Worm (Caenorhabditis elegans) whole organism, young adult: ENCODE results near the gene col-10.

ENCODE experiments used
- B0035.1 ChIP-seq: sonication (generic microtip); optimal IDR thresholded peaks from 2 replicates; lab custom pipeline; 2016; ENCODE audit warnings: missing genetic modification characterization, mild to moderate bottlenecking, missing compliant biosample characterization, missing genotype, missing genetic modification reagents
- D2030.7 ChIP-seq: fragments of 200-800 bp; sonication (Bioruptor generic); IDR thresholded peaks from 2 replicates; pipeline ENCODE4 v1.3.6; 2022; ENCODE audit warnings: missing genetic modification reagents, missing genetic modification characterization, missing compliant biosample characterization
- F23B12.7 ChIP-seq: sonication (generic microtip); optimal IDR thresholded peaks from 2 replicates; lab custom pipeline; 2017; ENCODE audit warnings: missing genetic modification characterization, mild to moderate bottlenecking, missing compliant biosample characterization, antibody characterized with exemption, moderate library complexity; ENCODE audit not compliant: insufficient read depth
- F33H1.4 ChIP-seq: fragments of 200-800 bp; sonication (Bioruptor generic); IDR thresholded peaks from 2 replicates; pipeline ENCODE4 v1.3.6; 2022; ENCODE audit warnings: missing genetic modification reagents, missing genetic modification characterization, missing compliant biosample characterization
- F52B5.7 ChIP-seq: sonication (generic microtip); optimal IDR thresholded peaks from 2 replicates; lab custom pipeline; 2016; ENCODE audit warnings: mild to moderate bottlenecking, missing genetic modification characterization, missing compliant biosample characterization
- F55B11.4 ChIP-seq: sonication (generic microtip); optimal IDR thresholded peaks from 2 replicates; lab custom pipeline; 2016; ENCODE audit warnings: missing compliant biosample characterization, missing genetic modification characterization, borderline replicate concordance; ENCODE audit not compliant: insufficient read depth
- T26A5.8 ChIP-seq: sonication (generic microtip); optimal IDR thresholded peaks from 2 replicates; lab custom pipeline; 2016; ENCODE audit warnings: missing genetic modification characterization, missing compliant biosample characterization
- Y53F4B.3 ChIP-seq: fragments of 200-800 bp; sonication (Bioruptor generic); IDR thresholded peaks from 2 replicates; pipeline ENCODE4 v1.3.6; 2022; ENCODE audit warnings: missing genetic modification reagents, missing genetic modification characterization, missing compliant biosample characterization
- ZK185.1 ChIP-seq: sonication (generic microtip); optimal IDR thresholded peaks from 2 replicates; lab custom pipeline; 2016; ENCODE audit warnings: mild to moderate bottlenecking, missing genetic modification characterization, missing compliant biosample characterization; ENCODE audit not compliant: poor library complexity, severe bottlenecking
- ama-1 ChIP-seq, 3 experiments: fragments of 150-350 bp in 1 of 3; sonication (generic microtip) in 2 of 3; optimal IDR thresholded peaks; 2 replicates each; lab custom pipeline; 2014 to 2018; ENCODE audit warnings: missing biosample characterization in 2 of 3, missing genetic modification characterization in 2 of 3, missing genetic modification reagents in 2 of 3
- attf-6 ChIP-seq: fragments of 200-800 bp; sonication (Bioruptor generic); IDR thresholded peaks from 2 replicates; pipeline ENCODE4 v1.3.6; 2022; ENCODE audit warnings: missing genetic modification reagents, missing genetic modification characterization, missing compliant biosample characterization
- ceh-27 ChIP-seq: fragments of 200-800 bp; sonication (Bioruptor generic); optimal IDR thresholded peaks from 2 replicates; lab custom pipeline; 2018; ENCODE audit warnings: mild to moderate bottlenecking, missing genetic modification characterization, moderate library complexity, missing compliant biosample characterization
- dox-1 ChIP-seq: fragments of 200-800 bp; sonication (Bioruptor generic); IDR thresholded peaks from 2 replicates; pipeline ENCODE4 v1.3.6; 2022; ENCODE audit warnings: missing genetic modification reagents, missing genetic modification characterization, missing compliant biosample characterization
- efl-1 ChIP-seq: fragments of 150-350 bp; optimal IDR thresholded peaks from 2 replicates; lab custom pipeline; 2014; ENCODE audit warnings: missing biosample characterization, missing genetic modification reagents, missing genetic modification characterization
- egrh-3 ChIP-seq: fragments of 200-800 bp; sonication (Bioruptor generic); IDR thresholded peaks from 2 replicates; pipeline ENCODE4 v1.3.6; 2022; ENCODE audit warnings: missing genetic modification reagents, missing genetic modification characterization, missing compliant biosample characterization
- ekl-4 ChIP-seq: fragments of 200-800 bp; sonication (Bioruptor generic); IDR thresholded peaks from 2 replicates; pipeline ENCODE4 v1.3.6; 2022; ENCODE audit warnings: missing genetic modification reagents, missing genetic modification characterization, missing compliant biosample characterization
- gei-17 ChIP-seq: fragments of 200-800 bp; sonication (Bioruptor generic); optimal IDR thresholded peaks from 2 replicates; lab custom pipeline; 2018; ENCODE audit warnings: mild to moderate bottlenecking, missing genetic modification characterization, missing compliant biosample characterization
- let-607 ChIP-seq, 2 experiments: fragments of 200-800 bp in 1 of 2; sonication (Bioruptor generic) in 1 of 2; sonication (generic microtip) in 1 of 2; optimal IDR thresholded peaks; 2 replicates each; lab custom pipeline; 2016 to 2018; ENCODE audit warnings: mild to moderate bottlenecking in 2 of 2, missing compliant biosample characterization in 2 of 2, missing genetic modification characterization in 2 of 2, moderate library complexity in 2 of 2, missing genotype in 1 of 2
- lin-26 ChIP-seq: fragments of 200-800 bp; sonication (Bioruptor generic); IDR thresholded peaks from 2 replicates; pipeline ENCODE4 v1.3.6; 2022; ENCODE audit warnings: missing genetic modification reagents, missing genetic modification characterization, missing compliant biosample characterization
- madf-10 ChIP-seq: sonication (generic microtip); optimal IDR thresholded peaks from 2 replicates; lab custom pipeline; 2016; ENCODE audit warnings: mild to moderate bottlenecking, missing genetic modification characterization, missing compliant biosample characterization
- madf-6 ChIP-seq: fragments of 200-800 bp; sonication (Bioruptor generic); IDR thresholded peaks from 2 replicates; pipeline ENCODE4 v1.3.6; 2022; ENCODE audit warnings: missing genetic modification reagents, missing genetic modification characterization, missing compliant biosample characterization
- madf-8 ChIP-seq: fragments of 200-800 bp; sonication (Bioruptor generic); conservative IDR thresholded peaks from 2 replicates; pipeline ENCODE4 v1.3.6; 2022; ENCODE audit warnings: missing genetic modification reagents, missing genetic modification characterization, missing compliant biosample characterization
- nfya-1 ChIP-seq: sonication (generic microtip); optimal IDR thresholded peaks from 2 replicates; lab custom pipeline; 2017; ENCODE audit warnings: antibody characterized with exemption, missing compliant biosample characterization, missing genetic modification characterization, borderline replicate concordance; ENCODE audit not compliant: insufficient read depth
- nhr-120 ChIP-seq: fragments of 200-800 bp; sonication (Bioruptor generic); IDR thresholded peaks from 2 replicates; pipeline ENCODE4 v1.3.6; 2022; ENCODE audit warnings: missing genetic modification characterization, missing compliant biosample characterization
- nhr-179 ChIP-seq: sonication (generic microtip); optimal IDR thresholded peaks from 2 replicates; lab custom pipeline; 2016; ENCODE audit warnings: mild to moderate bottlenecking, missing genetic modification characterization, missing compliant biosample characterization
- pha-4 ChIP-seq: fragments of 150-350 bp; sonication (generic microtip); optimal IDR thresholded peaks from 2 replicates; lab custom pipeline; 2014; ENCODE audit warnings: missing biosample characterization, missing genetic modification reagents, missing genetic modification characterization
- rec-8 ChIP-seq, 2 experiments: sonication (generic microtip); optimal IDR thresholded peaks; 2 replicates each; lab custom pipeline; 2016; ENCODE audit warnings: mild to moderate bottlenecking in 2 of 2, missing genetic modification characterization in 2 of 2, missing genetic modification reagents in 2 of 2, missing genotype in 2 of 2, missing biosample characterization in 1 of 2, missing compliant biosample characterization in 1 of 2, moderate library complexity in 1 of 2
- rpc-1 ChIP-seq, 2 experiments: fragments of 150-350 bp in 1 of 2; sonication (generic microtip) in 1 of 2; optimal IDR thresholded peaks; 2 replicates each; lab custom pipeline; 2014 to 2018; ENCODE audit warnings: missing biosample characterization in 1 of 2, missing genetic modification characterization in 1 of 2, missing genetic modification reagents in 1 of 2, missing genotype in 1 of 2
- snpc-4 ChIP-seq, 5 experiments: fragments of 150-350 bp in 1 of 5; sonication (generic microtip) in 4 of 5; optimal IDR thresholded peaks; 2 replicates each; lab custom pipeline; 2014 to 2018; ENCODE audit warnings: missing genetic modification characterization in 5 of 5, missing biosample characterization in 3 of 5, antibody characterized with exemption in 2 of 5, mild to moderate bottlenecking in 2 of 5, missing compliant biosample characterization in 2 of 5, missing genotype in 2 of 5, moderate library complexity in 2 of 5, missing genetic modification reagents in 1 of 5
- sptf-2 ChIP-seq: fragments of 200-800 bp; sonication (Bioruptor generic); optimal IDR thresholded peaks from 2 replicates; lab custom pipeline; 2018; ENCODE audit warnings: mild to moderate bottlenecking, missing genetic modification characterization, missing compliant biosample characterization
- tlf-1 ChIP-seq: fragments of 200-800 bp; sonication (Bioruptor generic); optimal IDR thresholded peaks from 2 replicates; lab custom pipeline; 2018; ENCODE audit warnings: mild to moderate bottlenecking, missing genetic modification characterization, missing compliant biosample characterization
- zfh-2 ChIP-seq: fragments of 200-800 bp; sonication (Bioruptor generic); conservative IDR thresholded peaks from 2 replicates; pipeline ENCODE4 v1.3.6; 2022; ENCODE audit warnings: missing genetic modification reagents, missing genetic modification characterization, missing compliant biosample characterization
- zim-3 ChIP-seq: sonication (generic microtip); optimal IDR thresholded peaks from 2 replicates; lab custom pipeline; 2017; ENCODE audit warnings: mild to moderate bottlenecking, missing genetic modification characterization, moderate library complexity, missing compliant biosample characterization
- ztf-18 ChIP-seq: sonication (generic microtip); optimal IDR thresholded peaks from 2 replicates; lab custom pipeline; 2016; ENCODE audit warnings: missing genotype, mild to moderate bottlenecking, missing genetic modification characterization, missing compliant biosample characterization
- ztf-25 ChIP-seq: fragments of 200-800 bp; sonication (Bioruptor generic); IDR thresholded peaks from 2 replicates; pipeline ENCODE4 v1.3.6; 2022; ENCODE audit warnings: missing genetic modification reagents, missing genetic modification characterization, missing compliant biosample characterization
- ztf-28 ChIP-seq: fragments of 200-800 bp; sonication (Bioruptor generic); IDR thresholded peaks from 2 replicates; pipeline ENCODE4 v1.3.6; 2022; ENCODE audit warnings: missing genetic modification reagents, missing genetic modification characterization, missing compliant biosample characterization

col-10 gene

DNA sequence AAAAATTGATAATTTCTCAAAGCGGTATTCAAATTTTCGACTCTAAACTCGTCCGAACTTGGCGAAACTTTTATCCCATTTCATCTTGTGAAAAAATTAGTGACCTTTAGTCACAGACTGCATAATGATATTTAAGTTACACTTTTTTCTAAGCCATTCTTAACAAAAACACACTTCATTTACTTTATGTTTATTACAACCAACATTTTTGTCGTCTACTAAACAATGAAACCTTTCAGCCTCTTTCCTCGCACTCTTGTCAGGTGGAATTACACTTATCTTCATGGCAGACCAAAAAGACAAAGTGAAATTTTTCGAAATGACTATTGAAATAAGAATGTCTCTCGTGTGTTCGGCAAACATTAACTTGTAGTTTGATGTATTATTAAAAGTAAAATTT is 1.2 kb downstream of the col-10 start:
- TF ChIP-seq ztf-28 (GFP tag; lab: Robert Waterston, UW) (no peak), rec-8 (tag; optimal IDR thresholded peaks at IDR 0.05; lab: Kevin White, UChicago) (no peak), tlf-1 (no peak), T26A5.8 (no peak), nhr-179 (tag; lab: Kevin White, UChicago) (no peak), dox-1 (no peak), Y53F4B.3 (GFP tag; lab: Robert Waterston, UW) (no peak), F33H1.4 (GFP tag; lab: Robert Waterston, UW) (no peak), ekl-4 (GFP tag; lab: Robert Waterston, UW) (no peak), gei-17 (GFP tag; lab: Kevin White, UChicago) (no peak), let-607 (tag; optimal IDR thresholded peaks at IDR 0.05; lab: Kevin White, UChicago) (no peak), ztf-25 (no peak), lin-26 (no peak), F52B5.7 (tag; lab: Kevin White, UChicago) (no peak), efl-1 (GFP tag; lab: Kevin White, UChicago) (no peak), F23B12.7 (tag; lab: Kevin White, UChicago) (no peak), madf-10 (tag; lab: Kevin White, UChicago) (no peak), madf-8 (GFP tag; lab: Robert Waterston, UW) (no peak), ceh-27 (GFP tag; lab: Kevin White, UChicago) (no peak), nhr-120 (GFP tag; lab: Robert Waterston, UW) (no peak)

ce11 chrV:9162955-9163468 is 2.1 kb downstream of the col-10 start, which contains the start of gene col-145:
Gene col-145 (minus strand): TSS chrV:9163005.
- TF ChIP-seq snpc-4 (GFP tag; optimal IDR thresholded peaks at IDR 0.05; lab: Kevin White, UChicago), result no peak
- no peak for TF ChIP-seq snpc-4 (tag; optimal IDR thresholded peaks at IDR 0.05; lab: Kevin White, UChicago)
- no peak for TF ChIP-seq F33H1.4 (GFP tag; lab: Robert Waterston, UW)
- no peak for TF ChIP-seq attf-6
- TF ChIP-seq ekl-4 (GFP tag; lab: Robert Waterston, UW), result no peak
- TF ChIP-seq D2030.7 (GFP tag; lab: Robert Waterston, UW), result no peak
- no peak for TF ChIP-seq zim-3
- no peak for TF ChIP-seq nfya-1 (tag; lab: Kevin White, UChicago)
- TF ChIP-seq rpc-1 (optimal IDR thresholded peaks at IDR 0.05; lab: Kevin White, UChicago), result no peak
- no peak for TF ChIP-seq rpc-1 (tag; optimal IDR thresholded peaks at IDR 0.05; lab: Kevin White, UChicago)
- no peak for TF ChIP-seq madf-6

ce11 chrV:9162118-9162729 is 2.9 kb downstream of the col-10 start:
- TF ChIP-seq ama-1 (optimal IDR thresholded peaks at IDR 0.05; lab: Kevin White, UChicago) (no peak), ama-1 (GFP tag; optimal IDR thresholded peaks at IDR 0.05; lab: Kevin White, UChicago) (no peak), zfh-2 (GFP tag; lab: Robert Waterston, UW) (peak; percentile 85), ztf-18 (no peak), egrh-3 (GFP tag; lab: Robert Waterston, UW) (peak; percentile 87), ZK185.1 (tag; lab: Kevin White, UChicago) (no peak), pha-4 (tag; lab: Kevin White, UChicago) (no peak), madf-6 (no peak), F55B11.4 (no peak), ztf-28 (GFP tag; lab: Robert Waterston, UW) (0 out of 2 replicates have a peak, but pooled peaks have one; percentile 29), nfya-1 (tag; lab: Kevin White, UChicago) (no peak), sptf-2 (no peak), attf-6 (no peak), B0035.1 (tag; lab: Kevin White, UChicago) (no peak)
